Worm (Caenorhabditis elegans) whole organism, late embryonic: ENCODE measurements around the gene F54D5.5.

ENCODE experiments used
- hlh-13 ChIP-seq: fragments of 200-800 bp; sonication (Bioruptor generic); optimal IDR thresholded peaks from 2 replicates; lab custom pipeline; 2018; ENCODE audit warnings: mild to moderate bottlenecking, missing genetic modification characterization, missing compliant biosample characterization
- mec-3 ChIP-seq: sonication (generic microtip); optimal IDR thresholded peaks from 2 replicates; lab custom pipeline; 2016; ENCODE audit warnings: borderline replicate concordance, missing genetic modification characterization, missing compliant biosample characterization
- npax-4 ChIP-seq: sonication (generic microtip); optimal IDR thresholded peaks from 2 replicates; lab custom pipeline; 2016; ENCODE audit warnings: missing genetic modification characterization, missing compliant biosample characterization

ce11 chrII:11533716-11534115 is 33.1 kb downstream of the F54D5.5 start, which contains the start of gene mdt-8:
- TF ChIP-seq hlh-13 (GFP tag; lab: Kevin White, UChicago), result no peak
- no peak for TF ChIP-seq npax-4 (tag; lab: Kevin White, UChicago)
- no peak for TF ChIP-seq mec-3 (tag; lab: Kevin White, UChicago)
